Fruit fly (Drosophila melanogaster) ovary, adult (tissue): ENCODE measurements around the gene CG3225.
A peak's percentile ranks its signal among the peaks of the same experiment; 100 is the strongest.

Experiments used
- CG17801 ChIP-seq: fragments of 200-800 bp; optimal IDR thresholded peaks from 2 replicates; lab custom pipeline; 2019; ENCODE audit warnings: missing biosample characterization, mild to moderate bottlenecking, missing genetic modification characterization, moderate library complexity; ENCODE audit not compliant: partially characterized antibody

Gene CG3225

dm6 chr2L:4829040-4829439 is 11.0 kb upstream of the CG3225 start:
- TF ChIP-seq CG17801: no peak

- TF ChIP-seq CG17801: no peak
Measured at dm6 chr2L:4825695-4826094, 7.7 kb upstream of the CG3225 start.

- no peak for TF ChIP-seq CG17801
Measured at dm6 chr2L:4823797-4824196, 5.8 kb upstream of the CG3225 start.

- no peak for TF ChIP-seq CG17801
Measured at dm6 chr2L:4822258-4822657, 4.2 kb upstream of the CG3225 start.

dm6 chr2L:4821757-4822156 is 3.7 kb upstream of the CG3225 start, which contains the start of gene CG15628:
TSS of gene CG15628 (plus strand) at chr2L:4821774.
- no peak for TF ChIP-seq CG17801

- no peak for TF ChIP-seq CG17801
Measured at dm6 chr2L:4821319-4821717, 3.3 kb upstream of the CG3225 start.

- no peak for TF ChIP-seq CG17801
Measured at dm6 chr2L:4820448-4821318, 2.6 kb upstream of the CG3225 start.

- TF ChIP-seq CG17801: no peak
Measured at dm6 chr2L:4819995-4820394, 1.9 kb upstream of the CG3225 start.

- TF ChIP-seq CG17801: no peak
Measured at dm6 chr2L:4813023-4813339, 5.1 kb downstream of the CG3225 start.

dm6 chr2L:4812261-4813022 is 5.6 kb downstream of the CG3225 start, which contains the start of gene CG15629:
TSS of gene CG15629 (plus strand) at chr2L:4813009.
- TF ChIP-seq CG17801: no peak

- no peak for TF ChIP-seq CG17801
Measured at dm6 chr2L:4811491-4812058, 6.5 kb downstream of the CG3225 start.

- no peak for TF ChIP-seq CG17801
Measured at dm6 chr2L:4810697-4811490, 7.2 kb downstream of the CG3225 start.

- TF ChIP-seq CG17801: peak; percentile 62
Measured at dm6 chr2L:4810044-4810609, 7.9 kb downstream of the CG3225 start.

dm6 chr2L:4807953-4808604 is 10.0 kb downstream of the CG3225 start:
- no peak for TF ChIP-seq CG17801

- no peak for TF ChIP-seq CG17801
Measured at dm6 chr2L:4806109-4806508, 11.9 kb downstream of the CG3225 start.
